Worm (Caenorhabditis elegans) whole organism, mixed stage, embryonic: ENCODE results near the gene C34D4.4.

Experiments used
- blmp-1 ChIP-seq: fragments of 150-350 bp; optimal IDR thresholded peaks from 2 replicates; lab custom pipeline; 2014; ENCODE audit warnings: missing biosample characterization, missing genetic modification characterization
- elt-3 ChIP-seq: fragments of 150-350 bp; optimal IDR thresholded peaks from 2 replicates; lab custom pipeline; 2014; ENCODE audit warnings: missing biosample characterization, missing genetic modification characterization
- hlh-1 ChIP-seq: fragments of 150-350 bp; optimal IDR thresholded peaks from 2 replicates; lab custom pipeline; 2014; ENCODE audit warnings: missing biosample characterization, missing genetic modification reagents, missing genetic modification characterization
- mep-1 ChIP-seq: fragments of 150-350 bp; optimal IDR thresholded peaks from 2 replicates; lab custom pipeline; 2017; ENCODE audit warnings: missing biosample characterization, missing genetic modification reagents, missing genetic modification characterization, inconsistent platforms
- nhr-12 ChIP-seq: fragments of 150-350 bp; optimal IDR thresholded peaks from 2 replicates; lab custom pipeline; 2014; ENCODE audit warnings: missing biosample characterization, missing genetic modification characterization
- nhr-28 ChIP-seq: fragments of 150-350 bp; optimal IDR thresholded peaks from 2 replicates; lab custom pipeline; 2014; ENCODE audit warnings: missing biosample characterization, missing genetic modification characterization
- snpc-4 ChIP-seq: fragments of 150-350 bp; optimal IDR thresholded peaks from 2 replicates; lab custom pipeline; 2014; ENCODE audit warnings: missing biosample characterization, missing genetic modification characterization
- sptf-1 ChIP-seq: sonication (generic microtip); optimal IDR thresholded peaks from 2 replicates; lab custom pipeline; 2017; ENCODE audit warnings: mild to moderate bottlenecking, missing genetic modification characterization, moderate library complexity, missing compliant biosample characterization

DNA sequence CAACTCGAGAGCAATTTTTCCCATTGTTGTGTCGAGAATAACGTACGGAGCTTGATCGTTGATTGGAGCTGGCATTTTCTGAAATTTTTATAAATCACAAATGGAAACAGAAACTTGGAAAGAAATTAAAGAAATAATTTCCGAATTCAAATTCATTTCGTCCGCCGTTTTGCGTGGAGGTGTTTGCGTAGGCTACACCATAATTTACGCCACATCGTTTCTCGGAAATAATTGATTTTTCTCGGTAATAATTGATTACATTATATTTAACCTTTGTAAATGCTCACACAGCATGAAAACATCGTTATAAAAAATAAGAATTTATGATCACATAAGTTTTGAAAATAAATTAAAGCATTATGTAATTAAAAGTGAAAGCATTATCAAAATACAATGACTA lies 16.0 kb upstream of the C34D4.4 start, which contains the start of gene cyn-12:
- TF ChIP-seq elt-3 (no peak), snpc-4 (tag; lab: Kevin White, UChicago) (no peak), sptf-1 (tag; lab: Kevin White, UChicago) (no peak), hlh-1 (tag; lab: Kevin White, UChicago) (no peak), nhr-12 (tag; lab: Kevin White, UChicago) (no peak), blmp-1 (tag; lab: Kevin White, UChicago) (no peak), nhr-28 (tag; lab: Kevin White, UChicago) (no peak), mep-1 (tag; lab: Kevin White, UChicago) (no peak)
